Worm (Caenorhabditis elegans) whole organism, midembryonic: ENCODE results near the gene F34H10.5.
"Not testable (repeated sequence)": the region's sequence is repeated elsewhere in the genome, so short reads cannot be mapped to it uniquely, and the experiment has no call there.

ENCODE experiments used
- T22C8.4 ChIP-seq: fragments of 200-800 bp; sonication (Bioruptor generic); IDR thresholded peaks from 2 replicates; pipeline ENCODE4 v1.3.6; 2022; ENCODE audit warnings: missing genetic modification characterization, missing compliant biosample characterization
- cog-1 ChIP-seq: sonication (generic microtip); optimal IDR thresholded peaks from 2 replicates; lab custom pipeline; 2016; ENCODE audit warnings: missing genetic modification characterization, missing compliant biosample characterization
- flt-1 ChIP-seq: fragments of 200-800 bp; sonication (Bioruptor generic); IDR thresholded peaks from 2 replicates; pipeline ENCODE4 v1.3.6; 2022; ENCODE audit warnings: missing genetic modification characterization, missing compliant biosample characterization
- klf-2 ChIP-seq: fragments of 200-800 bp; sonication (Bioruptor generic); conservative IDR thresholded peaks from 2 replicates; pipeline ENCODE4 v1.3.6; 2022; ENCODE audit warnings: missing genetic modification reagents, missing genetic modification characterization, missing compliant biosample characterization
- med-1 ChIP-seq: sonication (generic microtip); optimal IDR thresholded peaks from 2 replicates; lab custom pipeline; 2017; ENCODE audit warnings: missing genetic modification characterization, mild to moderate bottlenecking, missing compliant biosample characterization, antibody characterized with exemption, missing genetic modification reagents; ENCODE audit not compliant: insufficient read depth
- ref-1 ChIP-seq: fragments of 200-800 bp; sonication (Bioruptor generic); conservative IDR thresholded peaks from 2 replicates; pipeline ENCODE4 v1.3.6; 2022; ENCODE audit warnings: missing genetic modification reagents, missing genetic modification characterization, missing compliant biosample characterization
- tab-1 ChIP-seq: fragments of 200-800 bp; sonication (Bioruptor generic); IDR thresholded peaks from 2 replicates; pipeline ENCODE4 v1.3.6; 2022; ENCODE audit warnings: missing genetic modification characterization, missing compliant biosample characterization
- ztf-23 ChIP-seq: fragments of 200-800 bp; sonication (Bioruptor generic); IDR thresholded peaks from 2 replicates; pipeline ENCODE4 v1.3.6; 2022; ENCODE audit warnings: missing genetic modification reagents, missing genetic modification characterization, missing compliant biosample characterization
- ztf-29 ChIP-seq: fragments of 200-800 bp; sonication (Bioruptor generic); IDR thresholded peaks from 2 replicates; pipeline ENCODE4 v1.3.6; 2022; ENCODE audit warnings: missing genetic modification reagents, missing genetic modification characterization, missing compliant biosample characterization

The F34H10.5 gene

DNA sequence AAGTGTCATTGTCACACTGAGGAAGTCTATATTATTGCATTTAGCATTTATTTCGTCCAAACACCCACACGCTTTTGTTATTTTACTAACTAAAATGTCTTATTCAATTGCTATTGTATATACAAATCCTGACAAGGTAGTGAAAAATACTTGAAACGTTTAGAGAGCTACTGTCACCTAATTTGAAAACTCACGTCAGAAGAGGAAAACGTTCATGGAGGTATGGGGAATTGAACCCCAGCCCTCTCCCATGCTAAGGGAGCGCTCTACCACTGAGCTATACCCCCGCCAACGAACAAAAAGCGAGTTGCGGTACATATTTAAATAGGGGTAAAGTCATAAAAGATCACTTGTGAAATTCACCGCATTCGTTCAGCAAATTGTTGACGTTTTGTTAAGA, 12.9 kb upstream of the F34H10.5 start:
- TF ChIP-seq T22C8.4 (GFP tag; lab: Robert Waterston, UW) (peak; percentile 32; the same call in 1 of the 2 replicates), flt-1 (peak; percentile 83), ref-1 (GFP tag; lab: Robert Waterston, UW) (0 out of 2 replicates have a peak, but pooled peaks have one; percentile 37), med-1 (GFP tag; lab: Kevin White, UChicago) (no peak), ztf-29 (GFP tag; lab: Robert Waterston, UW) (no peak), tab-1 (GFP tag; lab: Robert Waterston, UW) (peak; percentile 73), ztf-23 (GFP tag; lab: Robert Waterston, UW) (peak; percentile 75), klf-2 (no peak), cog-1 (tag; lab: Kevin White, UChicago) (no peak)

DNA sequence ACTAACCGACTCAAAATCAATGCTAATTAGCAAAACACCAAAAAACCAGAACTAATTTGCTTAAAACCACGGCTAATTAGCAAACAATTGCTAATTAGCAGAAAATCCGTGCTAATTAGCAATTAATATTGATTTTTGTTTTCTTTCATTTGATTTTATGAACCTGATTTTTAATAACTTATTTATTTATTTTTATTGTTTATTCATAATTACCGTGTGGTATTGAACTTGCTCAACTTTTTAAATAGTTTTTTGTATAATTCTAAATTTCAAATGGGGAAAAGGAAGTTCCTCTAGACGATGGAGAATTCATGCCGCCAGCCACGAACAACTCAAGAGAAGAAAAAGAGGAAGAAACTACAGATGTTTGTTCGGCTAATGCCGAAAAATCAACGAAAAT, 9.7 kb upstream of the F34H10.5 start, which contains the start of gene F34H10.1:
F34H10.1 (plus strand) TSS at position 301 of the 400 bp plus-strand sequence.
- not testable (repeated sequence) for TF ChIP-seq cog-1 (tag; lab: Kevin White, UChicago); T22C8.4 (GFP tag; lab: Robert Waterston, UW); ref-1 (GFP tag; lab: Robert Waterston, UW)

DNA sequence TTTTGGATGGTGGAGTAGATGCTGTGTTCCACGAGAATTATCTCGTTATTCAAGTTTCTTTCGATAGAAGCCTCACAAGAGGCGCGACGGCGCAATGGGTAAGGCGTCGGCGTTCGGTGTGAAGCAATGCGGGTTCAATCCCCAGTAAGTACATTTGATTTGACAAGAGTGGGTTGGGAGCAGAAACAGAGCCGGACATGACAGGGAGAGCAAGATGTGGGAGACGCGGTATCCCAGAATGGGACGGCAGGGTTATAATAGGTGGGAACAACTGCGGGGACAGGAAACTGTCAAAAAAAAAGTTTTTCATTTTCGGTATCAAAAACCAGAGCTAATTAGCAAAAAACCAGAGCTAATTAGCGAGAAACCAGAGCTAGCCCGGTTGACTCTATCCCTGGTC, 8.3 kb upstream of the F34H10.5 start:
- TF ChIP-seq tab-1 (GFP tag; lab: Robert Waterston, UW) = 0 out of 2 replicates have a peak, but pooled peaks have one; percentile 27

DNA sequence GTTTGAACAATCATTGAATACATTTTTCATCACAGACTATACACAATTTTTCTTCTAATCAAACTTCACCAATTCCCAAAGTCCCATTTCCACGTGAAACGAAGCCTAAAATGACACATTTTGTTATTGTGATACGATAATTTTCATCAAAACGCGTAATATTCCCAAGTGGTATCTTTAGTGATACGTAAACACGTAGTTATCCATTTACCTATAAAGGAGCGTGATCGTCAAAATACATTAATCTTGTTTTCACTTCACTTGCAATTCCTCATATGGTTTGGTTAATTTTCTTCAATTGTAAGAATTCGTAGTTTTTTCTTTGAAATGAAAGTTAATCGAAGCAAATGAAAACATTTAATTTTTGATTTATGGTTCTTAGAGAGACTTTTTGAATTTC, 5.9 kb upstream of the F34H10.5 start:
- TF ChIP-seq ref-1 (GFP tag; lab: Robert Waterston, UW) = no peak
- no peak for TF ChIP-seq tab-1 (GFP tag; lab: Robert Waterston, UW)
- no peak for TF ChIP-seq klf-2
- no peak for TF ChIP-seq ztf-23 (GFP tag; lab: Robert Waterston, UW)
- TF ChIP-seq flt-1 = no peak
- TF ChIP-seq ztf-29 (GFP tag; lab: Robert Waterston, UW) = no peak
- TF ChIP-seq T22C8.4 (GFP tag; lab: Robert Waterston, UW) = no peak
- no peak for TF ChIP-seq med-1 (GFP tag; lab: Kevin White, UChicago)
- TF ChIP-seq cog-1 (tag; lab: Kevin White, UChicago) = no peak

DNA sequence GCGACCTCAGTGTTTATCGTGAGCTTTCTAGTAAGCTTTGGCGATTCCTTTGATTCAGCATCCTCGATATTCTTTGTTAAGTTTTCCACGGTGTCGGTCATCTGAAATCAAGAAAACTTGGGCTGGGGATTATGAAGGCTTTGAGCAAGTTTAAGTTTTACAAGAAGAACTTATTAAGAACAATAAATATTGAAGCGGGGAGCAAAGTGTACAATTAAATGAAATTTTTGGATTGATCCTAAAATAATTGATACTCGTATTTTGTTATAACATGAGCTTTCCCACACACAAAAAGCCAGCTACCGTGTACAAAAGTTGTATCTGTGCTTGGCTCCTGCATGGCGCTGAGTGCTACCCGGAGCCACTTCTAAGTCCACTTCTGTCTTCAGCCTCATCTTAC, 551 bp upstream of the F34H10.5 start, which contains the start of gene F34H10.3:
F34H10.3 (minus strand) TSS at position 101 of the 400 bp plus-strand sequence.
- no peak for TF ChIP-seq ztf-23 (GFP tag; lab: Robert Waterston, UW)
- TF ChIP-seq T22C8.4 (GFP tag; lab: Robert Waterston, UW) = no peak
- TF ChIP-seq tab-1 (GFP tag; lab: Robert Waterston, UW) = no peak
- no peak for TF ChIP-seq med-1 (GFP tag; lab: Kevin White, UChicago)
- TF ChIP-seq ref-1 (GFP tag; lab: Robert Waterston, UW) = no peak
- no peak for TF ChIP-seq cog-1 (tag; lab: Kevin White, UChicago)
- TF ChIP-seq klf-2 = no peak
- TF ChIP-seq ztf-29 (GFP tag; lab: Robert Waterston, UW) = no peak
- no peak for TF ChIP-seq flt-1

DNA sequence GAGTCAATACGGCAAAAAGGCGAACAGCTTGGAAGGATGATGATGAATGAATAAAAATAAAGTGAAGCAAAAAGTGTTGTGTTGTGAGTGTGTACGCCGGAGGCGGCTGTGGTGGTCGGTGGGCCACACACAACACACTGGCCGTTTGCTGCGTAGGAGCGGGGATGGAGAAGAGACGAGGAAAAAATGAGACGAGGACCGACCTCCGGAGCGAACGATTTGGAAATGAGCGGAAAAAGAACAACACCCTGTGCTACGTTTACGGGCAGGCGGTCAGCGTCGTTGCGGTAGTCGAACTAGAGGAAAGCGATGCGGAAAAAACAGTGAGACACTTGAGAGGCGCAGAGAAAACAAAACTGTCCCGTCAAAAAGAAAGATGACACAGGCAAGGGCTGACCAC, 1.7 kb downstream of the F34H10.5 start:
- TF ChIP-seq klf-2 (no peak), cog-1 (tag; lab: Kevin White, UChicago) (no peak), flt-1 (0 out of 2 replicates have a peak, but pooled peaks have one; percentile 50), ztf-29 (GFP tag; lab: Robert Waterston, UW) (no peak), ref-1 (GFP tag; lab: Robert Waterston, UW) (no peak), ztf-23 (GFP tag; lab: Robert Waterston, UW) (0 out of 2 replicates have a peak, but pooled peaks have one; percentile 15), T22C8.4 (GFP tag; lab: Robert Waterston, UW) (no peak), med-1 (GFP tag; lab: Kevin White, UChicago) (no peak)

DNA sequence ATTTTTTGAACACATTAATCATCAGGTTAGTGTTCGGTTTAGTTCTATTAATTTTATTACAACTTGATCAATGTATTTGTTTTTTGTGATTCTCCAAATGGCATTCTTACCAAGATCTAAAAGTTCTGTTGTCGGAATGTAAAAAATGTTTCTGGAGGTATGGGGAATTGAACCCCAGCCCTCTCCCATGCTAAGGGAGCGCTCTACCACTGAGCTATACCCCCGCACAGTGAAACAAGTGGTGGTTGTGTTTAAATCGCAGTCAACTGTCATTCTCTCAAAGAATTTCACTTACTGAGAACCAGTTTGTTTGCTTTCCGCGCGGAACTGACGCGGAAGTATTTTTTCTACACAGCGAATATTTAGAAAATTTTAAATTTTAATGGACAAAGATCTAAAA, 2.2 kb downstream of the F34H10.5 start:
- TF ChIP-seq ztf-23 (GFP tag; lab: Robert Waterston, UW) = peak; percentile 94
- TF ChIP-seq tab-1 (GFP tag; lab: Robert Waterston, UW) = peak; percentile 96
- TF ChIP-seq flt-1 = peak; percentile 97
- TF ChIP-seq ztf-29 (GFP tag; lab: Robert Waterston, UW) = peak; percentile 74
- TF ChIP-seq med-1 (GFP tag; lab: Kevin White, UChicago) = peak; percentile 77
- peak; percentile 81 for TF ChIP-seq klf-2
- TF ChIP-seq cog-1 (tag; lab: Kevin White, UChicago) = peak; percentile 79
- TF ChIP-seq ref-1 (GFP tag; lab: Robert Waterston, UW) = peak; percentile 86
- TF ChIP-seq T22C8.4 (GFP tag; lab: Robert Waterston, UW) = peak; percentile 92

DNA sequence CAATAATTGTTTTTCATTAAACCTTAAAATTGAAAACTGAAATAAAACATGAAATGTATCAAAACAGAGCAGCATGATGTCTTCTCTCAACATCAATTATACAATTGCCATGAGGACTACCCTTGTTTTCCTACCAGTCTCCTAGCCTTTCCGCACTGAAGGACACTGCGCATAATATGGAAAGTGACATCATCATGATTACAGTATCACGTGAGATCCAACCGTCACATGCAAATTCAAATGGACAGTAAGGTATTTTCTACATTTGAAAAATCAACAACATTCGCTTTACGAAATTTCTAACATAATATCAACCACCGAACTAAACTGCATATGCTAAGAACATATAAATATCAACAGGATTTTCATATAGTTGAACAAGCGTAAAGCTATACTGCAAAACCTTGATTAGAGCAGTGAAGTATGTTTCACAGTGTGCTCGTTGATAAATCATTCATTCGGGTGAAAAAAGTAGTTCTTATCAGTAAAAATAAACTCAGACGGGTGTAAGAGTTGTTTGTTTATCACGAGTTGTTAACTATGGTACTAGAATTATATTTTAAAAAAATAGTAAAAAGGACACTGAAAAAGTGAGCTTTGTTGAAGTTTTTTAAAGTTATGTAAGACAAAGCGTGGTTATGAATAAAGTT, 3.5 kb downstream of the F34H10.5 start:
- TF ChIP-seq cog-1 (tag; lab: Kevin White, UChicago) = no peak
- TF ChIP-seq ref-1 (GFP tag; lab: Robert Waterston, UW) = no peak
- TF ChIP-seq med-1 (GFP tag; lab: Kevin White, UChicago) = no peak
- no peak for TF ChIP-seq T22C8.4 (GFP tag; lab: Robert Waterston, UW)
- no peak for TF ChIP-seq flt-1
- TF ChIP-seq tab-1 (GFP tag; lab: Robert Waterston, UW) = no peak
- no peak for TF ChIP-seq ztf-29 (GFP tag; lab: Robert Waterston, UW)

DNA sequence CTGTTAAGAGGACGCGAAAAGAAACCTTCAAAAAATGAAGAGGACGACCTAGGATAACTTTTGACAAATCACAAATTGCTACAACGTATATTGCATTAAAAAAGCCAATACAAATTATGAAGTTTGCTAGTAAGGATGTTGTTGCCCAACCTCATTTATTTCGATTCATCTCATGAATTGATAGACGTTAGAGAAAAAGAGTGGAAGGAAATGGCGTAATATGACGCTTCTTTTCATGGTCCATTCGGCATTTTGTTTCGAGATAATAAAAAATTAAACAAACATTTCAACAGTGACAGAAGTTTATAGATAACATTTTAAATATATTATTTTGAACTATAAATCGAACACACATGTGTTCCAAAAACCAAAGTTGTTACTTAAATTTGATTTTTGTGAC, 5.4 kb downstream of the F34H10.5 start:
- no peak for TF ChIP-seq ref-1 (GFP tag; lab: Robert Waterston, UW)
- no peak for TF ChIP-seq tab-1 (GFP tag; lab: Robert Waterston, UW)
- TF ChIP-seq cog-1 (tag; lab: Kevin White, UChicago) = no peak
- TF ChIP-seq T22C8.4 (GFP tag; lab: Robert Waterston, UW) = no peak
- no peak for TF ChIP-seq med-1 (GFP tag; lab: Kevin White, UChicago)
- no peak for TF ChIP-seq klf-2
- no peak for TF ChIP-seq ztf-29 (GFP tag; lab: Robert Waterston, UW)
- no peak for TF ChIP-seq flt-1
- no peak for TF ChIP-seq ztf-23 (GFP tag; lab: Robert Waterston, UW)
